Fruit fly (Drosophila melanogaster): ENCODE measurements around the gene Ahcy.

DNA sequence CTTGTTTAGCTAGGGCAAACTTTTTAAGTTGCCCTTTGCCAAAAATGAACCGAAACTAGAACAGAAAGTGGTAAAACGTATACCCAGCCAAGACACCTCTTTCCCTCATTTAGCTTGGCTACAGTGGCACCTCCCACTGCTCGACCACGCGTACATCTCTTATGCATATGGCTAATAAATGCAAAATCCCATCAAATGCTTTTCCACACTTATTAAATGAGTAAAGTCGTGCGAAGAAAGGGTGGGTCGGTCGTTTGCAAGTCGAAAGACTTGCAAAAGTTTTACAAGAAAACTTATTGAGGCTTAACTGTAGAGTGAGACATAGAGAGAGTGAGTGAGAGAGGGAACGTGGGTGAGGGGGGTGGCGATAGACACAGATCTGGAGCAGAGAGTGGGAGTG is 43.2 kb upstream of the Ahcy start:
- no peak for TF ChIP-seq toe (GFP tag; optimal IDR thresholded peaks at IDR 0.05)
- no peak for TF ChIP-seq cic (GFP tag; optimal IDR thresholded peaks at IDR 0.05)
- no peak for TF ChIP-seq Crg-1 (GFP tag; optimal IDR thresholded peaks at IDR 0.05)
- TF ChIP-seq ovo (GFP tag; optimal IDR thresholded peaks at IDR 0.05): no peak
- TF ChIP-seq Mnt (GFP tag; optimal IDR thresholded peaks at IDR 0.05): no peak
- no peak for TF ChIP-seq CG14711 (tag; optimal IDR thresholded peaks at IDR 0.05)
- no peak for TF ChIP-seq CG7101 (tag; optimal IDR thresholded peaks at IDR 0.05)
- no peak for TF ChIP-seq kay (GFP tag; ENCODE audit: borderline replicate concordance)
- TF ChIP-seq Hr96 (GFP tag; optimal IDR thresholded peaks at IDR 0.05): no peak
- no peak for TF ChIP-seq Clk (GFP tag; optimal IDR thresholded peaks at IDR 0.05)

Measured in whole organism, adult.